Worm (Caenorhabditis elegans) whole organism, L1 larva: ENCODE measurements around the gene thoc-7.

Source experiments
- Y116A8C.19 ChIP-seq: sonication (generic microtip); optimal IDR thresholded peaks from 2 replicates; lab custom pipeline; 2016; ENCODE audit warnings: missing compliant biosample characterization, missing genetic modification characterization, borderline replicate concordance
- aha-1 ChIP-seq: fragments of 150-350 bp; optimal IDR thresholded peaks from 2 replicates; lab custom pipeline; 2014; ENCODE audit warnings: missing biosample characterization, missing genetic modification characterization
- alr-1 ChIP-seq: fragments of 200-800 bp; sonication (Bioruptor generic); optimal IDR thresholded peaks from 2 replicates; lab custom pipeline; 2018; ENCODE audit warnings: borderline replicate concordance, mild to moderate bottlenecking, missing genetic modification characterization, missing compliant biosample characterization
- aly-2 ChIP-seq: fragments of 150-350 bp; optimal IDR thresholded peaks from 2 replicates; lab custom pipeline; 2014; ENCODE audit warnings: missing biosample characterization, missing genetic modification characterization
- blmp-1 ChIP-seq: fragments of 150-350 bp; optimal IDR thresholded peaks from 2 replicates; lab custom pipeline; 2014; ENCODE audit warnings: missing biosample characterization, missing genetic modification characterization
- ceh-8 ChIP-seq: fragments of 200-800 bp; sonication (Bioruptor generic); optimal IDR thresholded peaks from 2 replicates; lab custom pipeline; 2018; ENCODE audit warnings: mild to moderate bottlenecking, missing genetic modification characterization, moderate library complexity, missing compliant biosample characterization
- ceh-82 ChIP-seq, 3 experiments: fragments of 150-350 bp in 1 of 3; sonication (generic microtip) in 2 of 3; optimal IDR thresholded peaks; 2 replicates each; lab custom pipeline; 2014 to 2017; ENCODE audit warnings: missing biosample characterization in 3 of 3, missing genetic modification characterization in 3 of 3
- ceh-88 ChIP-seq: fragments of 200-800 bp; sonication (Bioruptor generic); IDR thresholded peaks from 2 replicates; pipeline ENCODE4 v1.3.6; 2022; ENCODE audit warnings: missing genetic modification characterization, missing compliant biosample characterization
- ceh-90 ChIP-seq: sonication (generic microtip); optimal IDR thresholded peaks from 2 replicates; lab custom pipeline; 2016; ENCODE audit warnings: missing genetic modification characterization, missing compliant biosample characterization
- dsc-1 ChIP-seq: sonication (generic microtip); optimal IDR thresholded peaks from 2 replicates; lab custom pipeline; 2016; ENCODE audit warnings: mild to moderate bottlenecking, missing genetic modification characterization, missing compliant biosample characterization
- efl-1 ChIP-seq, 4 experiments: fragments of 150-350 bp; optimal IDR thresholded peaks in 3 of 4; peaks in 1 of 4; 1 replicate in 1 of 4; 2 replicates in 3 of 4; lab custom pipeline; 2014; ENCODE audit warnings: missing biosample characterization in 2 of 4, missing genetic modification characterization in 2 of 4, missing genetic modification reagents in 2 of 4
- egl-13 ChIP-seq: sonication (generic microtip); optimal IDR thresholded peaks from 2 replicates; lab custom pipeline; 2016; ENCODE audit warnings: missing genotype, missing genetic modification reagents, missing genetic modification characterization, missing compliant biosample characterization
- elt-2 ChIP-seq: sonication (generic microtip); optimal IDR thresholded peaks from 2 replicates; lab custom pipeline; 2016; ENCODE audit warnings: missing genetic modification characterization, mild to moderate bottlenecking, inconsistent platforms, missing compliant biosample characterization, missing genetic modification reagents
- elt-3 ChIP-seq, 6 experiments: fragments of 150-350 bp in 1 of 6; sonication (generic microtip); optimal IDR thresholded peaks; 2 replicates each; lab custom pipeline; 2017 to 2018; ENCODE audit warnings: missing biosample characterization in 6 of 6, missing genetic modification characterization in 6 of 6, inconsistent platforms in 1 of 6
- ets-5 ChIP-seq: fragments of 200-800 bp; sonication (Bioruptor generic); IDR thresholded peaks from 2 replicates; pipeline ENCODE4 v1.3.6; 2022; ENCODE audit warnings: missing genetic modification characterization, missing compliant biosample characterization
- fkh-10 ChIP-seq: sonication (generic microtip); optimal IDR thresholded peaks from 2 replicates; lab custom pipeline; 2017; ENCODE audit warnings: missing biosample characterization, missing genetic modification reagents, missing genetic modification characterization
- fkh-4 ChIP-seq: sonication (generic microtip); optimal IDR thresholded peaks from 2 replicates; lab custom pipeline; 2016; ENCODE audit warnings: missing compliant biosample characterization, missing genetic modification characterization, borderline replicate concordance
- fkh-8 ChIP-seq: sonication (generic microtip); optimal IDR thresholded peaks from 2 replicates; lab custom pipeline; 2016; ENCODE audit warnings: mild to moderate bottlenecking, missing genetic modification characterization, missing compliant biosample characterization
- fos-1 ChIP-seq: fragments of 150-350 bp; optimal IDR thresholded peaks from 2 replicates; lab custom pipeline; 2014; ENCODE audit warnings: missing biosample characterization, missing genetic modification characterization
- hlh-17 ChIP-seq: fragments of 200-800 bp; sonication (Bioruptor generic); optimal IDR thresholded peaks from 2 replicates; lab custom pipeline; 2018; ENCODE audit warnings: missing genetic modification characterization, mild to moderate bottlenecking, missing compliant biosample characterization, moderate library complexity, borderline replicate concordance
- hpl-2 ChIP-seq: fragments of 150-350 bp; optimal IDR thresholded peaks from 2 replicates; lab custom pipeline; 2014; ENCODE audit warnings: missing biosample characterization, missing genetic modification reagents, missing genetic modification characterization
- mab-9 ChIP-seq: fragments of 200-800 bp; sonication (Bioruptor generic); IDR thresholded peaks from 2 replicates; pipeline ENCODE4 v1.3.6; 2022; ENCODE audit warnings: missing genetic modification reagents, missing genetic modification characterization, missing compliant biosample characterization
- mdl-1 ChIP-seq, 2 experiments: fragments of 150-350 bp; optimal IDR thresholded peaks; 2 replicates each; lab custom pipeline; 2014 to 2017; ENCODE audit warnings: missing biosample characterization in 2 of 2, missing genetic modification characterization in 2 of 2, inconsistent platforms in 1 of 2
- mep-1 ChIP-seq: fragments of 150-350 bp; optimal IDR thresholded peaks from 2 replicates; lab custom pipeline; 2014; ENCODE audit warnings: missing biosample characterization, missing genetic modification characterization
- nhr-11 ChIP-seq: fragments of 150-350 bp; optimal IDR thresholded peaks from 2 replicates; lab custom pipeline; 2014; ENCODE audit warnings: missing biosample characterization, missing genetic modification characterization
- nhr-12 ChIP-seq: sonication (generic microtip); optimal IDR thresholded peaks from 2 replicates; lab custom pipeline; 2017; ENCODE audit warnings: missing biosample characterization, missing genetic modification characterization
- nhr-19 ChIP-seq: fragments of 200-800 bp; sonication (Bioruptor generic); conservative IDR thresholded peaks from 2 replicates; pipeline ENCODE4 v1.3.6; 2022; ENCODE audit warnings: missing genetic modification characterization, missing compliant biosample characterization
- nhr-237 ChIP-seq: fragments of 150-350 bp; optimal IDR thresholded peaks from 2 replicates; lab custom pipeline; 2014; ENCODE audit warnings: missing biosample characterization, missing genetic modification characterization
- nhr-71 ChIP-seq: sonication (generic microtip); optimal IDR thresholded peaks from 2 replicates; lab custom pipeline; 2016; ENCODE audit warnings: mild to moderate bottlenecking, missing genetic modification characterization, moderate library complexity, missing compliant biosample characterization
- nhr-90 ChIP-seq: sonication (generic microtip); optimal IDR thresholded peaks from 2 replicates; lab custom pipeline; 2016; ENCODE audit warnings: mild to moderate bottlenecking, missing genetic modification characterization, missing compliant biosample characterization; ENCODE audit not compliant: poor library complexity
- pax-3 ChIP-seq: fragments of 200-800 bp; sonication (Bioruptor generic); optimal IDR thresholded peaks from 2 replicates; lab custom pipeline; 2018; ENCODE audit warnings: mild to moderate bottlenecking, missing genetic modification characterization, moderate library complexity, missing compliant biosample characterization
- snu-23 ChIP-seq: sonication (generic microtip); optimal IDR thresholded peaks from 2 replicates; lab custom pipeline; 2016; ENCODE audit warnings: missing genetic modification characterization, missing compliant biosample characterization
- sptf-1 ChIP-seq: fragments of 150-350 bp; optimal IDR thresholded peaks from 2 replicates; lab custom pipeline; 2014; ENCODE audit warnings: missing biosample characterization, missing genetic modification characterization
- swsn-7 ChIP-seq: sonication (generic microtip); optimal IDR thresholded peaks from 2 replicates; lab custom pipeline; 2016; ENCODE audit warnings: missing genetic modification characterization, missing compliant biosample characterization
- tbx-2 ChIP-seq: sonication (generic microtip); optimal IDR thresholded peaks from 2 replicates; lab custom pipeline; 2016; ENCODE audit warnings: missing genetic modification characterization, missing compliant biosample characterization
- unc-30 ChIP-seq: sonication (generic microtip); optimal IDR thresholded peaks from 2 replicates; lab custom pipeline; 2017; ENCODE audit warnings: missing biosample characterization, missing genetic modification characterization
- unc-62 ChIP-seq: fragments of 150-350 bp; optimal IDR thresholded peaks from 2 replicates; lab custom pipeline; 2014; ENCODE audit warnings: missing biosample characterization, missing genetic modification reagents, missing genetic modification characterization
- unc-86 ChIP-seq: sonication (generic microtip); optimal IDR thresholded peaks from 2 replicates; lab custom pipeline; 2016; ENCODE audit warnings: missing genetic modification characterization, missing compliant biosample characterization
- zag-1 ChIP-seq: fragments of 150-350 bp; optimal IDR thresholded peaks from 2 replicates; lab custom pipeline; 2014; ENCODE audit warnings: missing biosample characterization, missing genetic modification characterization
- ztf-11 ChIP-seq, 2 experiments: sonication (generic microtip); optimal IDR thresholded peaks; 2 replicates each; lab custom pipeline; 2016 to 2017; ENCODE audit warnings: missing genetic modification characterization in 2 of 2, missing biosample characterization in 1 of 2, missing compliant biosample characterization in 1 of 2

The thoc-7 gene

ce11 chrIV:13887408-13888163 is 5.1 kb downstream of the thoc-7 start, which contains the start of gene lin-66 (continued):
- TF ChIP-seq unc-30 (tag; lab: Kevin White, UChicago), result no peak
- TF ChIP-seq hlh-17 (GFP tag; lab: Kevin White, UChicago), result no peak
- peak; percentile 78 for TF ChIP-seq nhr-19
- peak; percentile 26 for TF ChIP-seq nhr-11 (tag; lab: Kevin White, UChicago)
- peak; percentile 90 for TF ChIP-seq tbx-2
- peak in 1 of 2 experiments; percentile 90 for TF ChIP-seq mdl-1 (tag; optimal IDR thresholded peaks at IDR 0.05; lab: Kevin White, UChicago)
- peak; percentile 73 for TF ChIP-seq blmp-1
- no peak for TF ChIP-seq ceh-90 (tag; lab: Kevin White, UChicago)
- TF ChIP-seq nhr-90 (tag; lab: Kevin White, UChicago), result peak; percentile 59
- TF ChIP-seq elt-2 (tag; lab: Kevin White, UChicago), result peak; percentile 47
- no peak for TF ChIP-seq sptf-1
- TF ChIP-seq nhr-237 (tag; lab: Kevin White, UChicago), result no peak
- TF ChIP-seq nhr-12, result no peak
- TF ChIP-seq nhr-71 (tag; lab: Kevin White, UChicago), result peak; percentile 96
- no peak for TF ChIP-seq fkh-4 (tag; lab: Kevin White, UChicago)
- peak; percentile 61 for TF ChIP-seq fkh-10 (GFP tag; lab: Kevin White, UChicago)
- peak; percentile 18 for TF ChIP-seq aha-1 (tag; lab: Kevin White, UChicago)
- TF ChIP-seq Y116A8C.19, result no peak
- TF ChIP-seq aly-2, result peak; percentile 69
- TF ChIP-seq egl-13, result peak; percentile 77
- peak; percentile 71 to 81 for TF ChIP-seq efl-1 (optimal IDR thresholded peaks at IDR 0.05; lab: Kevin White, UChicago)
- peak; percentile 24 to 92 for TF ChIP-seq efl-1 (GFP tag; optimal IDR thresholded peaks at IDR 0.05 in 1 of 2; lab: Kevin White, UChicago)
- TF ChIP-seq snu-23, result peak; percentile 96
- TF ChIP-seq dsc-1 (tag; lab: Kevin White, UChicago), result peak; percentile 75
- TF ChIP-seq mab-9 (GFP tag; lab: Robert Waterston, UW), result peak; percentile 64
- peak; percentile 41 for TF ChIP-seq mep-1 (tag; lab: Kevin White, UChicago)
- peak; percentile 93 for TF ChIP-seq fkh-8 (tag; lab: Kevin White, UChicago)
- TF ChIP-seq swsn-7 (tag; lab: Kevin White, UChicago), result peak; percentile 92
- TF ChIP-seq zag-1 (tag; lab: Kevin White, UChicago), result no peak
- TF ChIP-seq unc-86 (tag; lab: Kevin White, UChicago), result peak; percentile 91
- peak in 1 of 2 experiments; percentile 74 for TF ChIP-seq ztf-11 (tag; optimal IDR thresholded peaks at IDR 0.05; lab: Kevin White, UChicago)
- TF ChIP-seq elt-3 (tag; optimal IDR thresholded peaks at IDR 0.05; lab: Kevin White, UChicago), result peak in 3 of 6 experiments; percentile 3 to 53 (median 13)
- TF ChIP-seq hpl-2 (GFP tag; lab: Kevin White, UChicago), result peak; percentile 78
- TF ChIP-seq ets-5 (GFP tag; lab: Robert Waterston, UW), result no peak
- TF ChIP-seq unc-62, result no peak
- peak; percentile 62 for TF ChIP-seq ceh-8 (GFP tag; lab: Kevin White, UChicago)
- TF ChIP-seq ceh-82 (tag; optimal IDR thresholded peaks at IDR 0.05; lab: Kevin White, UChicago), result peak; percentile 73 to 89 (median 80)
- TF ChIP-seq pax-3 (tag; lab: Kevin White, UChicago), result peak; percentile 70

- no peak for TF ChIP-seq tbx-2
- TF ChIP-seq egl-13, result no peak
- no peak for TF ChIP-seq ceh-88 (GFP tag; lab: Robert Waterston, UW)
- no peak for TF ChIP-seq fos-1 (tag; lab: Kevin White, UChicago)
- no peak for TF ChIP-seq mep-1 (tag; lab: Kevin White, UChicago)
- peak; percentile 72 for TF ChIP-seq alr-1 (tag; lab: Kevin White, UChicago)
These were observed 5.6 kb downstream of the thoc-7 start for ce11 chrIV:13888164-13888518.
